Worm (Caenorhabditis elegans) whole organism, dauer: ENCODE data around the gene act-1.
"Not testable (repeated sequence)": the region's sequence is repeated elsewhere in the genome, so short reads cannot be mapped to it uniquely, and the experiment has no call there.

Experiments
- unc-62 ChIP-seq: sonication (generic microtip); optimal IDR thresholded peaks from 2 replicates; lab custom pipeline; 2017; ENCODE audit warnings: missing biosample characterization, missing genetic modification reagents, missing genetic modification characterization

act-1 gene

DNA sequence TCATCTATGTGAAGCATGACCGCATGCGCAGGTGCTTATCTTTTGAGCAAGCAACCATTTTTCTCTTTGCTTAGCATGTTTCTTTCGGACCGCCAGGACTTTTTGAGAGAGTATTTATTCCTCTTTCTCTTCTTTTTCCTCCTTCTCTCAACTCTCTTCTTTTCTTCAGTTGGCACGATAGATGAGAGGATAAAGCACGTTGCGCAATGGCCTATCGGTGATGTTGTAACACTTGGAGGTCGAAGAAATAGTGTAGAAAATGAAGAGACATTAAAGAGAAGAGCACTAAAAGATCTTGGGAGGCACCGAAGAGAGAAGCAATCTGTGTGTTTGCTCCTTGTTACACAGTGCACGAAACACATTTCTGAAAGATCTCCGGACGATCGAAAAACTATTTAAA lies 2.8 kb downstream of the act-1 start:
- no peak for TF ChIP-seq unc-62 (GFP tag; lab: Kevin White, UChicago)

- no peak for TF ChIP-seq unc-62 (GFP tag; lab: Kevin White, UChicago)
Observed at ce11 chrV:11087119-11087518, 6.3 kb downstream of the act-1 start.

- TF ChIP-seq unc-62 (GFP tag; lab: Kevin White, UChicago), result no peak
Observed at ce11 chrV:11087519-11087998, 6.7 kb downstream of the act-1 start, which contains the start of gene Y42A5A.1. Y42A5A.1 (plus strand) TSS chrV:11087948.

DNA sequence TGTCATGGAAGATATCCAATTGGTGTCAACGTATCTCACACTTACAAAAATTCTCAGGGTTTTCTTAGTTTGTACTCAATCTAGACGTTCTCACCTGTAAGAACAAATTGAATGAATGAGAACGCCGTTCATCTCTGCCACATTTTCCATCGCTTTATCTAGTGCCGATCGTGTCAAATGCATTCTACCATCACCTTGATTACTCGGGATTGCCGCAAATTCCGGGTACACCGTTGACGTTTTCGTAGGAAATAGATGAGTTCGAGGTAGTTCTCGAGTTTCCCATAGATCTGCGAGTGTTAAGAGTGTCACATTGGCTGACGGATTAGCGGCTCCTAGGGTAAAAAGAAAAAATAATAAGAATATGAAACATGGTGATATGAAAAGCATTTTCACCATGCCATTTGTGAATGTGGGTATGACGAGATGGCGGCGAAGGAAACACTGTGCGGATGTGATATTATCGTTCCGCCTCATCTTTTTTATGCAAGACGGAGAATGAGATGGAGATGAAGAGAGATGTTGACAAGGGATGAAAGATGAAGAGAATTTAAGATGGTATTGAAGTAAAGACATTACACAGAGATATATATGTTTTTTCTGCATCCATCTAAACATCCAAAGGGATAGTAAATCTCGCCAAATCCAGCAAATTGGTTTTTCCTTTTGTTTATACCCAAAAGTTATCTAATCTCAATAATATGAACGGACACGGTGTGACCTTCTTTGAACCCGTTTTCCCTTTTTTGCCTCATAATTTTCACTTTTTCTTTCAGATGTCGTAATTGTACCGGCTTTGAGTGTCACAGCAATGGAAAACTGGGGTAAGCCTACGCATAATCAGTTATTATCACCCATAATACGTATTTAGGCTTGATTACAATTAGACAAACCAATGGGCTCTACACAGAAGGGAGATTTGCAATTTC lies 12.6 kb downstream of the act-1 start, which contains the start of gene lact-8:
lact-8 (minus strand) TSS at position 445 of the 929 bp plus-strand sequence.
- no peak for TF ChIP-seq unc-62 (GFP tag; lab: Kevin White, UChicago)

DNA sequence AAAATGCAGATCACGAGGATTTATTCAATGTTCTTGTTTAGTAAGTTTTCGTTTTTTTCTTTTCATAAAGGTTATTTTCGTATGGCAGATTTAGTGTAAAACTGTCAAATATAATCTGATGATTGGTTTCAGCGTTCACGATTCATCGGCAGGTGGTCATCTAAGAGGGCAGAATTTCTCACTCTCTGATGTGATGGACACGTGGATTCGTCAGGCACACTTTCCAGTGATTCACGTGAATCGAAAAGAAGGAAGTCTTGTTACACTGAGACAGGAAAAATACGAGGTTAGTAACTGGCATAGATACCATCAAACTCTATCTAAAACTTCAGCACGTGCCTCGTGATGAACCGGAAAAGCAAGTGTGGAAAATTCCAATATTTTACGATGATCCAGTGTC lies 13.8 kb downstream of the act-1 start:
- TF ChIP-seq unc-62 (GFP tag; lab: Kevin White, UChicago), result no peak

ce11 chrV:11095873-11096272 lies 15.0 kb downstream of the act-1 start, which contains the start of gene Y42A5A.3:
Y42A5A.3 (minus strand) TSS chrV:11095973.
- no peak for TF ChIP-seq unc-62 (GFP tag; lab: Kevin White, UChicago)

- no peak for TF ChIP-seq unc-62 (GFP tag; lab: Kevin White, UChicago)
Observed at ce11 chrV:11098599-11098998, 17.7 kb downstream of the act-1 start, which contains the start of gene cdkl-1. cdkl-1 (plus strand) TSS chrV:11098899.

ce11 chrV:11104408-11104807 lies 23.6 kb downstream of the act-1 start:
- no peak for TF ChIP-seq unc-62 (GFP tag; lab: Kevin White, UChicago)

ce11 chrV:11109647-11110046 lies 28.8 kb downstream of the act-1 start, which contains the start of gene Y42A5A.5:
Y42A5A.5 (minus strand) TSS chrV:11109747.
- TF ChIP-seq unc-62 (GFP tag; lab: Kevin White, UChicago), result not testable (repeated sequence)

ce11 chrV:11113041-11113574 lies 32.3 kb downstream of the act-1 start, which contains the start of gene erfa-3:
erfa-3 (minus strand) TSS chrV:11113091.
- TF ChIP-seq unc-62 (GFP tag; lab: Kevin White, UChicago), result no peak

ce11 chrV:11113607-11114006 lies 32.8 kb downstream of the act-1 start, which contains the start of gene math-33:
math-33 (plus strand) TSS chrV:11113907.
- TF ChIP-seq unc-62 (GFP tag; lab: Kevin White, UChicago), result no peak

DNA sequence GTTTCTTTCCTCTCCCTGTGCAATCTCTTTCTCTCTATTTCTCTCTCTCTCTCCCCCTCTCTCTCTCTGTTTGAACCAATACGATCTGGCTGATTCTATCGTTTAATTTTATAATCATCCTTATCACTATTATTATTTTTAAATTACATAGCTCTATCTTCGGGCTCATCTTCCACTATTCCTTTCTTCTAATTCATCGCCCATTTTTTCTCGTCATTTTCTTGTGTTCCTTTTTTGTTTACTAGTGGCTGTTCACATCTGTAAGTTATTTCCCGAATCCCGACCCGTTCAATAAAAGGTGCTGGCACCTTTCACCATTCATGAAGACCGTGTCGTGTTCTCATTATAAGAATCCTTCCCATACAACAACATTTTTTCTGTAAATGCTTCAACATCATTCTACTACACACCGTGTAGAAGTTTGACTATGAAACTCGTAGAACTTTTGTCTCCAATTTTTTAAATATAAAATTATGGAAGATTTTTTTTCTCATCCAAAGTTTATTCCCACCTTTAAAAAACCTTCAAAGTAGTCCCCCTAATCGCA lies 37.4 kb downstream of the act-1 start:
- TF ChIP-seq unc-62 (GFP tag; lab: Kevin White, UChicago), result no peak

DNA sequence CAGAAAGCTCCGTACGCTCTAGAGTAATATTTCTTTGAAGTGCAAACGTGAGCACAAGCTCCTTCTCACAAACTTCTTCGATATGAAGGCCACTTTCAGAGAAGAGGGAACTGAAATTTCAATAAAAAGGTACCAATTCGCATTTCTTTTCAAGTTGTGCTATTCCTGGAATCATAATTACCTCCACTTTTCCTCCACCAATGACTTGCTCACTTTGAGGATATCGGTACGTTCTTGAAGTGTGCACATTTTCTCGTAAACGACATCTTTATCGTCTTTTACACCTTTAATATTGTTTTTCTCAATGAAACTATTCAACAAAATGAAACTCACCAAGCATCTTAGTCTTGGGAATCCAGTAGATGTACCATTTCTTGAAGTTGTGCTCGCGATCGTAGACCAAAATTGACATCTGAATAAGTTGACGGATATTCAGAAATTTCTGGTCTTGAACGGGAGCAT lies 38.5 kb downstream of the act-1 start, which contains the start of gene scb-1:
scb-1 (minus strand) TSS at position 412 of the 462 bp plus-strand sequence.
- no peak for TF ChIP-seq unc-62 (GFP tag; lab: Kevin White, UChicago)

- TF ChIP-seq unc-62 (GFP tag; lab: Kevin White, UChicago), result no peak
Observed at ce11 chrV:11121247-11121646, 40.4 kb downstream of the act-1 start.

DNA sequence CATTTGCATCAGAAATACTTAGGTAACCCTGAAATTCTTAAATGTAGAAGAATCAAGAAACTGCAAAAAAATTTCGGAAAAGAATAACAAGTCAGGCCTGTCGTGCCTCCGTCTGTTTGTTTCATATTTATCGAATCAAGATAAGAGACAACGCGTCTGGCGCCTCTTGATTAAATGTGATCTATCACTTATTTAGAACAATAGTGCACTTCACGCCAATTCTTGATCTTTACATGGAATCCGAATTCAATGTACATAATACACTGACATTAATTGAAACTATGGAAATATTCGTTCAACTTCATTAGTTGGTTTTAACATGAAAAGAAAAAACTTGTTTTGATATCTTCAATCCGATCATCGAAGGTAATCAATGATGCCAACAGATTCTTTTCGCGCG lies 41.6 kb downstream of the act-1 start, which contains the start of gene mboa-2:
mboa-2 (minus strand) TSS at position 28 of the 400 bp plus-strand sequence.
- no peak for TF ChIP-seq unc-62 (GFP tag; lab: Kevin White, UChicago)
